Fruit fly (Drosophila melanogaster) Kc167 (cell line): Measurements from ENCODE around the gene Sp1.

Source experiments
- Myc ChIP-seq: fragments of >200 bp; optimal IDR thresholded peaks from 2 replicates; lab custom pipeline; 2017; ENCODE audit warnings: missing external identifiers
- Sin3A ChIP-seq: fragments of >200 bp; optimal IDR thresholded peaks from 2 replicates; lab custom pipeline; 2018; ENCODE audit warnings: missing external identifiers
- h ChIP-seq: fragments of >200 bp; optimal IDR thresholded peaks from 3 replicates; lab custom pipeline; 2018; ENCODE audit warnings: missing external identifiers
- insv ChIP-seq: fragments of >200 bp; optimal IDR thresholded peaks from 3 replicates; lab custom pipeline; 2018; ENCODE audit warnings: missing external identifiers
- psq ChIP-seq: fragments of >200 bp; optimal IDR thresholded peaks from 2 replicates; lab custom pipeline; 2017; ENCODE audit warnings: missing external identifiers
- ttk ChIP-seq: sonication (Bioruptor generic); optimal IDR thresholded peaks from 2 replicates; lab custom pipeline; 2017; ENCODE audit warnings: missing external identifiers

Sp1 gene

DNA sequence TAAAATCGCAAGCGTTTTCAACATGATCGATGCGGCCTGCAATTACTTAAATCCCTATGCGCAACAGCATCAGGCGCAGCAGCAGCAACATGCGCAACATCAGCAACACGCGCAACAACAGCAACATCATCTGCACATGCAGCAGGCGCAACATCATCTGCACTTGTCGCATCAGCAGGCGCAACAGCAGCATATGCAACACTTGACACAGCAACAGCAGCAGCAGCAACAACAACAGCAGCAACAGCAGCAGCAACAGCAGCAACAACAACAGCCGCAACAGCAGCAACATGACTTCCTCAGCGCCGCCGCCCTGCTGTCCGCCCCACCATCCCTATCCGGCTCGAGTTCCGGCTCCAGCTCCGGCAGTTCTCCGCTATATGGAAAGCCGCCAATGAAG lies 34.8 kb upstream of the Sp1 start:
- TF ChIP-seq ttk = no peak
- TF ChIP-seq h = no peak
- TF ChIP-seq insv = no peak
- no peak for TF ChIP-seq Myc (lab: Kevin White, UChicago)
- no peak for TF ChIP-seq psq (lab: Kevin White, UChicago)
- no peak for TF ChIP-seq Sin3A (lab: Kevin White, UChicago)

- TF ChIP-seq ttk (no peak), Sin3A (lab: Kevin White, UChicago) (no peak), psq (lab: Kevin White, UChicago) (no peak), h (no peak), Myc (lab: Kevin White, UChicago) (no peak), insv (no peak)
Observed at dm6 chrX:9707820-9708487, 21.5 kb upstream of the Sp1 start.

DNA sequence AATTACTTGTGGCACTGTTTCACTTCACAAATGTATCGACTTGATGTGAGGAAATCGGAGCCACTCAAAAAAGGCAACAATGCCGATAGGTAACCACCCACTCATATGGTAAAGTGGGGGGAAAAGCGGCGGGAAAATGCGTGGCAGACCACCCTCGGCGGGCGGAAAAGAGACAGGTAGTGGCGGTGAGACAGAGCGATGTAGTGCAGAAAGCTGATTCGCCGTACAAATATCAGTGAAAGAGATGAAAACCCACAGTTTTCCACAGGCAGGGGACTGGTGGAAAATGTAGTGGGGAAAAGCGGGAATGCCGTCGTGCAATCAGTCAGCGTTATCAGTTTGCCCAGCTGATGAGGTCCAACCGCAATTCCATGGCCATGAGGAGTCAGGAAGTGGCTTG lies 2.1 kb upstream of the Sp1 start:
- no peak for TF ChIP-seq h
- no peak for TF ChIP-seq Sin3A (lab: Kevin White, UChicago)
- no peak for TF ChIP-seq ttk
- no peak for TF ChIP-seq Myc (lab: Kevin White, UChicago)
- TF ChIP-seq insv = no peak

DNA sequence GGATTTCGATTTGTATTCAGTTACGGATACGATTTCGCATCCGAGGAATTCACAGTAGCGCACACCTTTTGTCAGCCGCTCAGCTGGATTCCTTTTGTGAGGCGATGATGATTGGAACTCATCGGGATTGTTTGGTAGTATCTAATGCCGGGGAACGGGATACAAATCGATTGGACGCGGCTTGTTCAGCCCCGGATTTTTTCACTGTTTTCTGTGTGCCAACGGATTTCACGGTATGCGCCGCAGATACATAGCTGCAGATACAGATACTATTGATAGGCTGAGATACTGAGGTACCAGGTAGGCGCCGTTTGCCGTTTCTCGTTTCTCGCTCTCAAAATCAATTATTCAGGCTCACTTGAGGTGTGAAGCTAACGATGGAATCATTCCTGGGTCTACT lies 2.1 kb downstream of the Sp1 start:
- no peak for TF ChIP-seq insv
- TF ChIP-seq h = no peak
- TF ChIP-seq ttk = no peak

DNA sequence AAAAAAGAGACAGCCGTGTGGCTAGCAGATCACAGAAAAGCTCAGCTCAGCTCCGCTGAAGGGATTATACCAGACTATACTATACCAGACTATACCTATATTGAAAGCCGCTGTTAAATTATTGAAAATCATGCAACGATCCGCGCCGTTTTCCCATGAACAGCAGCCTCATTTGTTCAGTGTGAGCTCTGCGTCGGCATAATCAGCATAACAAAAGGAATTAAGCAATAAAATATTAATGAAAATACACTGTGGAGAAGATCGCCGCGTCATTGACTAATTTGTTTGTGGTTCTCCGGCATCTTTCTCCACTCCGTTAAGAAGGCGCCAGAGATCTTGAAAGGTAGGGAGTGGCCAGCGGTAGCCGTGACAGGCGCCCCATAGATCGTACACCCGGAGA lies 3.7 kb downstream of the Sp1 start:
- TF ChIP-seq h (no peak), ttk (no peak), Myc (lab: Kevin White, UChicago) (no peak), insv (no peak), psq (lab: Kevin White, UChicago) (no peak), Sin3A (lab: Kevin White, UChicago) (no peak)

DNA sequence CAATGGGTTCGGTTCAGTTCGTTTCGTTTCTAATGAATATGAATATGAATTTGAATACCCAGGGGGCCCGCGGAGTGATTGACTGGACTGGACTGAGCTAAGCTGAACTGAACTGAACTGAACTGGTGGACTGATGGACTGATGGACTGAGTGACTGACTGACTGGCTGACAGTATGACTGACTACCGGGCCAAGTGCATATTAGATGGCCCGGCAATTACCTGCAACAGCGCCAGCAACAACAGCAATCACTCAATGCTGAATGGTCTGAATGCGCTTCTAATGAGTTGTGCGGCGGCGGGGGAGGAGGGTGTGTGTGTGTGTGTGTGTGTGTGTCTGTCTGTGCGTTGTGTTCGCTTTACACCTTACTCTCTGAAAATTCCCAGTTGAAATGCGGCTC lies 5.4 kb downstream of the Sp1 start:
- TF ChIP-seq h (no peak), ttk (no peak), Sin3A (lab: Kevin White, UChicago) (no peak), insv (no peak), psq (lab: Kevin White, UChicago) (no peak), Myc (lab: Kevin White, UChicago) (no peak)

dm6 chrX:9738551-9738950 lies 9.1 kb downstream of the Sp1 start:
- TF ChIP-seq insv (no peak), ttk (no peak), Sin3A (lab: Kevin White, UChicago) (no peak), psq (lab: Kevin White, UChicago) (no peak), h (no peak), Myc (lab: Kevin White, UChicago) (no peak)

DNA sequence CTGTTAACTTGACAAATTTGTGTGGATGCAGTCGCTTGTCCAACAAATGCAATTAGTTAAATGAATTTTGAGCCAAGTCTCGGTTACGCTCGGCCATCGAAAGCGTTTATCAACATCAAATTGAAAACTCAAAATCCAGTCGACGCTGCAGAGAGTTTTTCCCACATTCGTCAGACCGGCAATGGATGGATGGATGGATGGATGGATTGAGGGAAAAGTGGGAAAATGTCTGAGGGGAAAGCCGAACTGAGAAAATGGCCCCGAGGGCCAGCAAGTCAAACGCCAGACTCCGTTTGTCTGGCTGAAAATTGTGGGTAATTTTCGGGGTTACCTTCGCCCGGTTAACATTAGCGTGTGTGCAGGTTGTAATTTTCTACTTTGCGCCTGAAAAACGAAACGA lies 10.8 kb downstream of the Sp1 start:
- no peak for TF ChIP-seq h
- TF ChIP-seq Myc (lab: Kevin White, UChicago) = no peak
- TF ChIP-seq insv = no peak
- TF ChIP-seq ttk = no peak
- TF ChIP-seq psq (lab: Kevin White, UChicago) = no peak
- TF ChIP-seq Sin3A (lab: Kevin White, UChicago) = no peak

- TF ChIP-seq psq (lab: Kevin White, UChicago) = no peak
- TF ChIP-seq ttk = no peak
- TF ChIP-seq Sin3A (lab: Kevin White, UChicago) = no peak
- TF ChIP-seq insv = no peak
- TF ChIP-seq h = no peak
- TF ChIP-seq Myc (lab: Kevin White, UChicago) = no peak
Observed at dm6 chrX:9742084-9742483, 12.6 kb downstream of the Sp1 start.

dm6 chrX:9744034-9744673 lies 14.7 kb downstream of the Sp1 start:
- no peak for TF ChIP-seq ttk
- TF ChIP-seq psq (lab: Kevin White, UChicago) = no peak
- TF ChIP-seq h = no peak
- no peak for TF ChIP-seq insv
- TF ChIP-seq Sin3A (lab: Kevin White, UChicago) = no peak
- no peak for TF ChIP-seq Myc (lab: Kevin White, UChicago)

DNA sequence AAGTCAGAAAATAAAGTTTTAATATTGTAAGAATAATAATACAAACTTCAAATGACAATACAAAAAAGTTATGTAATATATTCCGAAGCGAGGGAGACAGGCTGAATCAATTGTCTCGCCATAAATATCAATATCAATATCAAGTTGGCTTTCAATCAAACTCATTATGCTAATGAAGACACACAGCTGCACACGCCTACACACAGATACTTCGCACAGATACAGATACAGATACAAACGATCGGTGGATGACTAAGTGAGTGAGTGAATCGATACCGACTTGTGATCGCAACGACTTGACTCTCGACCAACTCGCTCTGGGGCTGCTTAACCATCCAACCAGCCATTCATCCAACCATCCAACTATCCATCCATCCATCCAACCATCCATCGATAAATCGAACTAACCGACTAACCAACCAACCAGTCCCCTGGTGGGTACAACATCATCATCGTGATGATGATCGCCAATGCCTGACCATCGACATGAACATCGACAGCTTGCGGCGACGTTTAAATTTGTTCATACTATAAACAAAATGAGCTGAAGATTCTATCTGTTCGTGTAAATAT lies 15.3 kb downstream of the Sp1 start:
- TF ChIP-seq Myc (lab: Kevin White, UChicago) = no peak
- TF ChIP-seq insv = no peak
- no peak for TF ChIP-seq Sin3A (lab: Kevin White, UChicago)
- TF ChIP-seq psq (lab: Kevin White, UChicago) = no peak
- no peak for TF ChIP-seq ttk
- no peak for TF ChIP-seq h

- TF ChIP-seq Myc (lab: Kevin White, UChicago) = no peak
Observed at dm6 chrX:9747503-9747902, 18.1 kb downstream of the Sp1 start.

- TF ChIP-seq Sin3A (lab: Kevin White, UChicago) = no peak
- no peak for TF ChIP-seq Myc (lab: Kevin White, UChicago)
- TF ChIP-seq h = no peak
- TF ChIP-seq insv = no peak
- TF ChIP-seq ttk = no peak
- no peak for TF ChIP-seq psq (lab: Kevin White, UChicago)
Observed at dm6 chrX:9749279-9749678, 19.8 kb downstream of the Sp1 start.
